Worm (Caenorhabditis elegans): ENCODE data around the gene cnnm-3.

The cnnm-3 gene

DNA sequence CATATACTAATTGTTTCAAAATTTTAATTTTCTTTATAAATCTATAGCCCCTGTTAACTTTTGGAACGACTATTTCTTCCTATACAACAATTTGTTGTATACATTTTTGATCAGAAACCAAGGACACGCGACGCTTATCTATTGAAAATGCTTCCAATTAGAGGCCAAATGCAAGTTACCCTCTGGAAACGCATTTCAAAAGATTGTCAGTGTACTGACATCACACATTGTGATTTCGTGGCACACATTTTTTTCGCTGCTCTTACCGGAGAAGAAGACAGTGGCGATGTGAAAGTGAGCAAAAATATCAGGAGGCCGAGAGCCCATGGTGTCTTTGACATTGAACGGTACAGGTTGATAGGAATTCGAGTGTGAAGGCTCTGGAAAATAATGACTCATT, at the start of gene cnnm-3:
Gene cnnm-3 (minus strand): TSS at position 382 of the 400 bp plus-strand sequence.
- TF ChIP-seq dmd-4 (tag; optimal IDR thresholded peaks at IDR 0.05) (no peak), mdl-1 (tag; optimal IDR thresholded peaks at IDR 0.05) (no peak), nhr-77 (tag; optimal IDR thresholded peaks at IDR 0.05) (no peak), blmp-1 (tag; optimal IDR thresholded peaks at IDR 0.05; ENCODE audit: insufficient read depth) (no peak), gmeb-1 (tag; optimal IDR thresholded peaks at IDR 0.05) (no peak), egl-27 (tag; optimal IDR thresholded peaks at IDR 0.05) (no peak), lsy-2 (tag; optimal IDR thresholded peaks at IDR 0.05) (no peak), ztf-11 (tag; optimal IDR thresholded peaks at IDR 0.05) (no peak), crh-2 (tag; optimal IDR thresholded peaks at IDR 0.05) (no peak), mbf-1 (tag; optimal IDR thresholded peaks at IDR 0.05) (no peak), nhr-237 (tag; optimal IDR thresholded peaks at IDR 0.05) (no peak), elt-1 (tag; optimal IDR thresholded peaks at IDR 0.05) (no peak), alr-1 (tag; optimal IDR thresholded peaks at IDR 0.05) (no peak)

DNA sequence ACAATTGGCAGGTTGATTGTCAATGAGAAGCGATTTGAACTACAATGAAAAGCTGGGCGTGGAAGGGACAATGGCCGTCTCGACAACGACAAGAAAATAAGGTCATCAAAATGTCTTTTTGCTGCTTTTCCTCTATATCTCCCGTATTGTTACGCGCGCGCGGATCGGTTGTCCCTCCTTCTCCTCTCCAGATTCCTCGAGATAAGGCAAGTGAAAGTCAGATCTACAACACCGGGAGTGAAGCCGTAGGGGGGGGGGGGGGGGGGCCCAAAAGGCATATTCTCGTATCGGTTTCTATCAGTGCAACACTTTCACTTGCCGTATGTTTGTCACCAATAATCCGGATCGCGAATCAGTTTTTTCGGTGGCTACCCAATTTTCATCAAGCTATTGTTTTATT, 48.7 kb upstream of the cnnm-3 start, which contains the start of gene wrt-2:
Gene wrt-2 (minus strand): TSS at position 46 of the 400 bp plus-strand sequence.
- TF ChIP-seq nhr-129 (tag; optimal IDR thresholded peaks at IDR 0.05) (no peak), nhr-25 (tag; optimal IDR thresholded peaks at IDR 0.05) (no peak), elt-3 (tag; optimal IDR thresholded peaks at IDR 0.05) (no peak), ceh-16 (tag; optimal IDR thresholded peaks at IDR 0.05) (no peak), zag-1 (tag; optimal IDR thresholded peaks at IDR 0.05) (no peak), egl-27 (tag; optimal IDR thresholded peaks at IDR 0.05) (no peak), ceh-82 (tag; optimal IDR thresholded peaks at IDR 0.05) (no peak), unc-39 (tag; optimal IDR thresholded peaks at IDR 0.05) (no peak), crh-2 (tag; optimal IDR thresholded peaks at IDR 0.05) (no peak), sma-3 (GFP tag; optimal IDR thresholded peaks at IDR 0.05) (no peak), sem-4 (tag; optimal IDR thresholded peaks at IDR 0.05) (no peak), blmp-1 (tag; optimal IDR thresholded peaks at IDR 0.05; ENCODE audit: insufficient read depth) (no peak), mbf-1 (tag; optimal IDR thresholded peaks at IDR 0.05) (no peak), elt-1 (tag; optimal IDR thresholded peaks at IDR 0.05) (no peak), lin-13 (GFP tag; optimal IDR thresholded peaks at IDR 0.05) (no peak), ama-1 (optimal IDR thresholded peaks at IDR 0.05) (no peak), lin-39 (tag; optimal IDR thresholded peaks at IDR 0.05) (no peak), nhr-21 (tag; optimal IDR thresholded peaks at IDR 0.05) (no peak), ztf-4 (tag; optimal IDR thresholded peaks at IDR 0.05) (no peak), F13H6.1 (tag; optimal IDR thresholded peaks at IDR 0.05) (no peak)

DNA sequence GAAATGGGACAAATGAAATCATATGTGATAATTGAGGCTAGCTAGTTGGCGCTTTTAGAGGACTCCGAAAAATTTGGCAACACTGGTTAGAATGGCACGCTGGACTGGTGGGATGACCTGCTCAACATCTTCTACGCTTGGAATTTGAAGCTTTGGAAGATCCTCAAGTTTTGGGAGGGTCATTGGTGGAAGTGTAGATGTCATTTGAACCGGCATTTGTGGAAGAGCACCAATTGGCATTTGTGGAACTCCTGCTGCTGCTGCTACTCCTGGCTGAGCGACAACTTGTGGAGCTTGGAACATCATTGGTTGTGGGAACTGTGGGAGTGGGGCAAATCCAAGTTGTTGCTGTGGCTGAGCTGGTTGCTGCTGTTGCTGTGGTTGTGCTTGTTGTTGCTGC, 46.8 kb upstream of the cnnm-3 start:
- peak; percentile 33 for TF ChIP-seq nhr-129 (tag; optimal IDR thresholded peaks at IDR 0.05)
- TF ChIP-seq unc-62 (GFP tag; optimal IDR thresholded peaks at IDR 0.05) = no peak
- no peak for TF ChIP-seq lsy-2 (tag; optimal IDR thresholded peaks at IDR 0.05)
- no peak for TF ChIP-seq unc-55 (GFP tag; optimal IDR thresholded peaks at IDR 0.05)

DNA sequence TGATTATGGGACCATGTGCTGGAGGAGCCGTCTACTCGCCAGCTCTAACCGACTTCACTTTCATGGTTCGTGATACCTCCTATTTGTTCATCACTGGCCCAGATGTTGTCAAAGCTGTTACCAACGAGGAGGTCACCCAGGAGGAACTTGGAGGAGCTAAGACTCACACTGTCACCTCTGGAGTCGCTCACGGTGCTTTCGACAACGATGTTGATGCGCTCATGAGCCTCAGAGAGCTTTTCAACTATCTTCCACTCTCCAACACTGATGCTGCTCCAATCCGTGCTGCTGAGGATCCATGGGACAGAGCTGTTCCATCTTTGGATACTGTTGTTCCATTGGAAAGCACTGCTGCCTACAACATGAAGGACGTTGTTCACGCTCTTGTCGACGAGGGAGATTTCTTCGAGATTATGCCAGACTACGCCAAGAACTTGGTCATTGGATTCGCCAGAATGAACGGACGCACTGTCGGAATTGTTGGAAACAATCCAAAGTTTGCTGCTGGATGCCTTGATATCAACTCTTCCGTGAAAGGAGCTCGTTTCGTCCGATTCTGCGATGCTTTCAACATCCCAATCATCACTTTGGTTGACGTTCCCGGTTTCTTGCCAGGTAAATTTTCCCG, 45.6 kb upstream of the cnnm-3 start:
- TF ChIP-seq snpc-4 (tag; optimal IDR thresholded peaks at IDR 0.05) = no peak
- no peak for TF ChIP-seq nhr-25 (tag; optimal IDR thresholded peaks at IDR 0.05)
- TF ChIP-seq skn-1 (tag; optimal IDR thresholded peaks at IDR 0.05) = no peak
- TF ChIP-seq nhr-129 (tag; optimal IDR thresholded peaks at IDR 0.05) = peak; percentile 13

DNA sequence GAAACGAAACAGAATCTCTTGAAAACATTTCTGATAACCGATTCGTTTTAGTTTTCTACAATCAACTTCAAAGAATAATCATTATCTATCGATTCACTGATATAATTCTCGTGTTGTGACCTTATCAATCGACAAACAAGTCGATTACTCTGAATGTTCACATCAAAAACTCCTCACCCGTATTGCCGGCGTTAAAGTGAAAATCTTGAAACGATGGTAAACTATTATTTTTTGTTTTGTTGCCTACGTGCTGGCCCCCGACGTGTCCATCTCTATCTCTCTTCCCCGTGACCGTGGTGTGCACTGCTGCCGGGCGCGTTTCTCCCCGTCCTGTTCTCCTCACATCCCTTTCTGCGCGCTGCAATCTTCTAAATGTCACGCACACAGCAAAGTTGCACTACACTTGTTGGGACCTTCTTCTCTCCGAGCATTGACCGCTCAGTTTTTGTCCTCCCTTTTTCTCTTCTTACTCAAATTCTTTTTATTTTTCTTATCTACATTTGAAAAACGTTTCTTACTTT, 44.3 kb upstream of the cnnm-3 start:
- TF ChIP-seq nhr-23 (tag; optimal IDR thresholded peaks at IDR 0.05) (no peak), nhr-12 (tag; optimal IDR thresholded peaks at IDR 0.05) (no peak), ceh-82 (tag; optimal IDR thresholded peaks at IDR 0.05) (no peak), unc-55 (GFP tag; optimal IDR thresholded peaks at IDR 0.05) (no peak), sem-4 (tag; optimal IDR thresholded peaks at IDR 0.05) (no peak), dmd-4 (tag; optimal IDR thresholded peaks at IDR 0.05) (no peak), ama-1 (optimal IDR thresholded peaks at IDR 0.05) (no peak), snpc-4 (tag; optimal IDR thresholded peaks at IDR 0.05) (no peak), unc-39 (tag; optimal IDR thresholded peaks at IDR 0.05) (no peak), nhr-10 (tag; optimal IDR thresholded peaks at IDR 0.05) (no peak), nhr-11 (tag; optimal IDR thresholded peaks at IDR 0.05) (no peak), unc-62 (GFP tag; optimal IDR thresholded peaks at IDR 0.05) (no peak), elt-3 (tag; optimal IDR thresholded peaks at IDR 0.05) (no peak), aly-2 (tag; optimal IDR thresholded peaks at IDR 0.05) (no peak), crh-2 (tag; optimal IDR thresholded peaks at IDR 0.05) (peak; percentile 11), mbf-1 (tag; optimal IDR thresholded peaks at IDR 0.05) (no peak), nhr-6 (tag; optimal IDR thresholded peaks at IDR 0.05) (no peak), skn-1 (tag; optimal IDR thresholded peaks at IDR 0.05) (no peak), alr-1 (tag; optimal IDR thresholded peaks at IDR 0.05) (no peak), ztf-11 (tag; optimal IDR thresholded peaks at IDR 0.05) (no peak), ceh-16 (tag; optimal IDR thresholded peaks at IDR 0.05) (no peak), elt-1 (tag; optimal IDR thresholded peaks at IDR 0.05) (no peak), blmp-1 (tag; optimal IDR thresholded peaks at IDR 0.05; ENCODE audit: insufficient read depth) (peak; percentile 63), lin-11 (tag; optimal IDR thresholded peaks at IDR 0.05) (peak; percentile 22), C34F6.9 (tag; optimal IDR thresholded peaks at IDR 0.05) (peak; percentile 72), peb-1 (tag; optimal IDR thresholded peaks at IDR 0.05) (no peak), sma-3 (GFP tag; optimal IDR thresholded peaks at IDR 0.05) (peak; percentile 48), zag-1 (tag; optimal IDR thresholded peaks at IDR 0.05) (peak; percentile 10), R02D3.7 (tag; optimal IDR thresholded peaks at IDR 0.05) (no peak), nhr-129 (tag; optimal IDR thresholded peaks at IDR 0.05) (peak; percentile 78), mdl-1 (tag; optimal IDR thresholded peaks at IDR 0.05) (peak in 1 of 2 experiments; percentile 6)
